Worm (Caenorhabditis elegans) whole organism, L4 larva: ENCODE data around the gene eas-1.

Source experiments
- D1046.2 ChIP-seq: fragments of 200-800 bp; sonication (Bioruptor generic); IDR thresholded peaks from 2 replicates; pipeline ENCODE4 v1.3.6; 2022; ENCODE audit warnings: missing genetic modification characterization, missing compliant biosample characterization
- F37D6.2 ChIP-seq: sonication (generic microtip); optimal IDR thresholded peaks from 2 replicates; lab custom pipeline; 2016; ENCODE audit warnings: mild to moderate bottlenecking, missing genetic modification characterization, missing compliant biosample characterization
- F44E2.7 ChIP-seq: fragments of 200-800 bp; sonication (Bioruptor generic); IDR thresholded peaks from 2 replicates; pipeline ENCODE4 v2.1.2; 2022; ENCODE audit warnings: missing genetic modification characterization, missing compliant biosample characterization
- T26A8.4 ChIP-seq: fragments of 200-800 bp; sonication (Bioruptor generic); IDR thresholded peaks from 2 replicates; pipeline ENCODE4 v1.3.6; 2022; ENCODE audit warnings: missing genetic modification characterization, missing compliant biosample characterization
- Y5F2A.4 ChIP-seq: fragments of 200-800 bp; sonication (Bioruptor generic); optimal IDR thresholded peaks from 2 replicates; lab custom pipeline; 2018; ENCODE audit warnings: mild to moderate bottlenecking, missing genetic modification characterization, missing compliant biosample characterization
- Y75B8A.6 ChIP-seq: fragments of 200-800 bp; sonication (Bioruptor generic); IDR thresholded peaks from 2 replicates; pipeline ENCODE4 v1.3.6; 2022; ENCODE audit warnings: missing genetic modification reagents, missing genetic modification characterization, missing compliant biosample characterization
- ceh-32 ChIP-seq: sonication (generic microtip); optimal IDR thresholded peaks from 2 replicates; lab custom pipeline; 2016; ENCODE audit warnings: mild to moderate bottlenecking, missing genetic modification characterization, missing compliant biosample characterization; ENCODE audit not compliant: poor library complexity
- cey-2 ChIP-seq: sonication (generic microtip); optimal IDR thresholded peaks from 3 replicates; lab custom pipeline; 2017; ENCODE audit warnings: missing genetic modification characterization, mild to moderate bottlenecking, missing compliant biosample characterization, antibody characterized with exemption, borderline replicate concordance; ENCODE audit not compliant: insufficient read depth
- ctbp-1 ChIP-seq: fragments of 200-800 bp; sonication (Bioruptor generic); IDR thresholded peaks from 2 replicates; pipeline ENCODE4 v1.3.6; 2022; ENCODE audit warnings: missing genetic modification reagents, missing genetic modification characterization, missing compliant biosample characterization
- daf-16 ChIP-seq, 3 experiments: sonication (generic microtip); optimal IDR thresholded peaks; 2 replicates each; lab custom pipeline; 2016 to 2017; ENCODE audit warnings: missing genetic modification characterization in 3 of 3, missing genetic modification reagents in 3 of 3, mild to moderate bottlenecking in 2 of 3, missing compliant biosample characterization in 2 of 3, missing biosample characterization in 1 of 3, moderate library complexity in 1 of 3
- daf-19 ChIP-seq: fragments of 200-800 bp; sonication (Bioruptor generic); conservative IDR thresholded peaks from 2 replicates; pipeline ENCODE4 v1.3.6; 2022; ENCODE audit warnings: missing genetic modification characterization, missing compliant biosample characterization
- dmd-6 ChIP-seq: fragments of 200-800 bp; sonication (Bioruptor generic); IDR thresholded peaks from 2 replicates; pipeline ENCODE4 v1.3.6; 2022; ENCODE audit warnings: missing genetic modification reagents, missing genetic modification characterization, missing compliant biosample characterization
- dmd-9 ChIP-seq: fragments of 200-800 bp; sonication (Bioruptor generic); IDR thresholded peaks from 2 replicates; pipeline ENCODE4 v1.3.6; 2022; ENCODE audit warnings: missing genetic modification reagents, missing genetic modification characterization, missing compliant biosample characterization
- dpl-1 ChIP-seq: fragments of 150-350 bp; optimal IDR thresholded peaks from 2 replicates; lab custom pipeline; 2014; ENCODE audit warnings: missing biosample characterization, missing genetic modification reagents, missing genetic modification characterization
- duxl-1 ChIP-seq: sonication (generic microtip); optimal IDR thresholded peaks from 2 replicates; lab custom pipeline; 2016; ENCODE audit warnings: mild to moderate bottlenecking, missing genetic modification characterization, moderate library complexity, missing compliant biosample characterization; ENCODE audit not compliant: poor library complexity
- dve-1 ChIP-seq: sonication (generic microtip); optimal IDR thresholded peaks from 2 replicates; lab custom pipeline; 2017; ENCODE audit warnings: antibody characterized with exemption, mild to moderate bottlenecking, missing genetic modification characterization, missing compliant biosample characterization; ENCODE audit not compliant: insufficient read depth
- egl-27 ChIP-seq: sonication (generic microtip); optimal IDR thresholded peaks from 3 replicates; lab custom pipeline; 2017; ENCODE audit warnings: missing biosample characterization, missing genetic modification reagents, missing genetic modification characterization
- fkh-10 ChIP-seq: fragments of 150-350 bp; optimal IDR thresholded peaks from 2 replicates; lab custom pipeline; 2014; ENCODE audit warnings: missing biosample characterization, missing genetic modification reagents, missing genetic modification characterization
- fos-1 ChIP-seq: fragments of 150-350 bp; optimal IDR thresholded peaks from 2 replicates; lab custom pipeline; 2014; ENCODE audit warnings: missing biosample characterization, missing genetic modification characterization
- gei-8 ChIP-seq: fragments of 200-800 bp; sonication (Bioruptor generic); optimal IDR thresholded peaks from 2 replicates; lab custom pipeline; 2018; ENCODE audit warnings: mild to moderate bottlenecking, missing genetic modification characterization, missing compliant biosample characterization
- hlh-11 ChIP-seq: fragments of 200-800 bp; sonication (Bioruptor generic); optimal IDR thresholded peaks from 2 replicates; lab custom pipeline; 2018; ENCODE audit warnings: mild to moderate bottlenecking, missing genetic modification characterization, missing compliant biosample characterization
- hlh-30 ChIP-seq: sonication (generic microtip); optimal IDR thresholded peaks from 2 replicates; lab custom pipeline; 2017; ENCODE audit warnings: antibody characterized with exemption, mild to moderate bottlenecking, missing genetic modification characterization, missing compliant biosample characterization; ENCODE audit not compliant: insufficient read depth
- hmg-1.1 ChIP-seq: fragments of 200-800 bp; sonication (Bioruptor generic); IDR thresholded peaks from 2 replicates; pipeline ENCODE4 v1.3.6; 2022; ENCODE audit warnings: missing genetic modification reagents, missing genetic modification characterization, missing compliant biosample characterization
- jun-1 ChIP-seq: fragments of 150-350 bp; optimal IDR thresholded peaks from 2 replicates; lab custom pipeline; 2014; ENCODE audit warnings: missing biosample characterization, missing genetic modification reagents, missing genetic modification characterization
- lim-7 ChIP-seq: fragments of 200-800 bp; sonication (Bioruptor generic); IDR thresholded peaks from 2 replicates; pipeline ENCODE4 v1.3.6; 2022; ENCODE audit warnings: missing genetic modification characterization, missing compliant biosample characterization
- lin-38 ChIP-seq: fragments of 200-800 bp; sonication (Bioruptor generic); IDR thresholded peaks from 2 replicates; pipeline ENCODE4 v1.3.6; 2022; ENCODE audit warnings: missing genetic modification reagents, missing genetic modification characterization, missing compliant biosample characterization
- lin-39 ChIP-seq: fragments of 150-350 bp; optimal IDR thresholded peaks from 2 replicates; lab custom pipeline; 2014; ENCODE audit warnings: missing biosample characterization, missing genetic modification reagents, missing genetic modification characterization
- lsy-2 ChIP-seq, 2 experiments: fragments of 150-350 bp in 1 of 2; sonication (generic microtip) in 1 of 2; optimal IDR thresholded peaks; 2 replicates each; lab custom pipeline; 2014 to 2017; ENCODE audit warnings: missing biosample characterization in 2 of 2, missing genetic modification characterization in 2 of 2
- madf-9 ChIP-seq: fragments of 200-800 bp; sonication (Bioruptor generic); conservative IDR thresholded peaks from 2 replicates; pipeline ENCODE4 v1.3.6; 2022; ENCODE audit warnings: missing genetic modification reagents, missing genetic modification characterization, missing compliant biosample characterization
- mdl-1 ChIP-seq, 2 experiments: fragments of 150-350 bp in 1 of 2; sonication (generic microtip) in 1 of 2; optimal IDR thresholded peaks; 2 replicates each; lab custom pipeline; 2014 to 2017; ENCODE audit warnings: missing biosample characterization in 2 of 2, missing genetic modification characterization in 2 of 2
- mep-1 ChIP-seq: fragments of 150-350 bp; sonication (generic microtip); optimal IDR thresholded peaks from 3 replicates; lab custom pipeline; 2014; ENCODE audit warnings: missing biosample characterization, missing genetic modification characterization
- mes-2 ChIP-seq: sonication (generic microtip); optimal IDR thresholded peaks from 2 replicates; lab custom pipeline; 2016; ENCODE audit warnings: missing genotype, mild to moderate bottlenecking, missing genetic modification characterization, missing compliant biosample characterization; ENCODE audit not compliant: poor library complexity, severe bottlenecking
- mxl-3 ChIP-seq: fragments of 200-800 bp; sonication (Bioruptor generic); optimal IDR thresholded peaks from 2 replicates; lab custom pipeline; 2018; ENCODE audit warnings: mild to moderate bottlenecking, missing genetic modification characterization, missing compliant biosample characterization
- nhr-25 ChIP-seq: sonication (generic microtip); optimal IDR thresholded peaks from 2 replicates; lab custom pipeline; 2017; ENCODE audit warnings: missing genetic modification characterization, mild to moderate bottlenecking, missing compliant biosample characterization, antibody characterized with exemption, moderate library complexity, borderline replicate concordance; ENCODE audit not compliant: insufficient read depth
- nhr-28 ChIP-seq: fragments of 150-350 bp; optimal IDR thresholded peaks from 2 replicates; lab custom pipeline; 2014; ENCODE audit warnings: missing biosample characterization, missing genetic modification characterization
- nhr-42 ChIP-seq: fragments of 200-800 bp; sonication (Bioruptor generic); IDR thresholded peaks from 2 replicates; pipeline ENCODE4 v1.3.6; 2022; ENCODE audit warnings: missing genetic modification characterization, missing compliant biosample characterization
- nhr-48 ChIP-seq: sonication (generic microtip); optimal IDR thresholded peaks from 2 replicates; lab custom pipeline; 2016; ENCODE audit warnings: mild to moderate bottlenecking, missing genetic modification characterization, missing compliant biosample characterization
- nhr-76 ChIP-seq: fragments of 150-350 bp; optimal IDR thresholded peaks from 2 replicates; lab custom pipeline; 2014; ENCODE audit warnings: missing biosample characterization, missing genetic modification characterization
- pqm-1 ChIP-seq: sonication (generic microtip); optimal IDR thresholded peaks from 2 replicates; lab custom pipeline; 2017; ENCODE audit warnings: missing biosample characterization, missing genetic modification characterization
- saeg-2 ChIP-seq: fragments of 200-800 bp; sonication (Bioruptor generic); IDR thresholded peaks from 2 replicates; pipeline ENCODE4 v1.3.6; 2022; ENCODE audit warnings: missing genetic modification reagents, missing genetic modification characterization, missing compliant biosample characterization
- spr-3 ChIP-seq: fragments of 200-800 bp; sonication (Bioruptor generic); optimal IDR thresholded peaks from 2 replicates; lab custom pipeline; 2018; ENCODE audit warnings: mild to moderate bottlenecking, missing genetic modification characterization, missing compliant biosample characterization
- unc-62 ChIP-seq, 3 experiments: fragments of 150-350 bp in 1 of 3; sonication (generic microtip); optimal IDR thresholded peaks in 2 of 3; peaks in 1 of 3; 1 replicate in 1 of 3; 2 replicates in 2 of 3; lab custom pipeline; 2014 to 2017; ENCODE audit warnings: missing biosample characterization in 3 of 3, missing genetic modification characterization in 3 of 3, missing genetic modification reagents in 3 of 3, missing genotype in 1 of 3
- zfp-3 ChIP-seq: fragments of 200-800 bp; sonication (Bioruptor generic); conservative IDR thresholded peaks from 2 replicates; pipeline ENCODE4 v1.3.6; 2022; ENCODE audit warnings: missing genetic modification reagents, missing genetic modification characterization, missing compliant biosample characterization
- zip-2 ChIP-seq: fragments of 150-350 bp; optimal IDR thresholded peaks from 2 replicates; lab custom pipeline; 2014; ENCODE audit warnings: missing biosample characterization, missing genetic modification characterization
- ztf-7 ChIP-seq: fragments of 150-350 bp; optimal IDR thresholded peaks from 2 replicates; lab custom pipeline; 2014; ENCODE audit warnings: missing biosample characterization, missing genetic modification characterization

The eas-1 gene

ce11 chrII:4710120-4710519 lies 30.1 kb upstream of the eas-1 start, which contains the start of gene tag-151 (continued):
- TF ChIP-seq daf-19 (GFP tag; lab: Robert Waterston, UW): no peak
- TF ChIP-seq zip-2 (tag; lab: Kevin White, UChicago): peak; percentile 54
- TF ChIP-seq saeg-2 (GFP tag; lab: Robert Waterston, UW): 0 out of 2 replicates have a peak, but pooled peaks have one; percentile 25
- no peak for TF ChIP-seq mes-2 (tag; lab: Kevin White, UChicago)

ce11 chrII:4710813-4711212 lies 29.4 kb upstream of the eas-1 start:
- no peak for TF ChIP-seq nhr-48
- peak in 1 of 2 experiments; percentile 96 for TF ChIP-seq unc-62 (GFP tag; optimal IDR thresholded peaks at IDR 0.05 in 1 of 2; lab: Kevin White, UChicago)
- TF ChIP-seq unc-62 (tag; optimal IDR thresholded peaks at IDR 0.05; lab: Kevin White, UChicago): no peak
- TF ChIP-seq fkh-10 (GFP tag; lab: Kevin White, UChicago): no peak

DNA sequence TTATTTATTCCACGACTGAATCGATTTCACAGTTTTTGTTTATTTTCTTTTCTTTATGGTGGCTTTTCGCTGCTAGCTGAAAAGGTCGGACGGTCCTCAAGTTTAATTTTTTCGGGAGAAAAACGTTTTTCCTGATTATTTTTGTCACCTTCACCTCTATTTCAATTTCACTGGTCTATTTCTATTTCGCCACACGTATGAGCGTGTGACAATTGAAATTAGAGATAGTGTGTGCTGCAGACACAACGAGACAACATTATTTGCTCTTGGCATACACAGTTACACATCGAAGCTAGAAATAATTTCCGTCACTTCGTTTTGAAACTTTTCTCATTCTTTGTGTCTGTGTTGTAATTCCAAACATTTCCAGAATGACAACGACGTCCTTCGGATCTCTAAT lies 24.5 kb upstream of the eas-1 start, which contains the start of gene F41C3.8:
F41C3.8 (plus strand) TSS at position 371 of the 400 bp plus-strand sequence.
- TF ChIP-seq mes-2 (tag; lab: Kevin White, UChicago): no peak
- no peak for TF ChIP-seq lsy-2 (tag; optimal IDR thresholded peaks at IDR 0.05; lab: Kevin White, UChicago)
- TF ChIP-seq ztf-7 (tag; lab: Kevin White, UChicago): no peak
- TF ChIP-seq lim-7 (GFP tag; lab: Robert Waterston, UW): no peak
- TF ChIP-seq nhr-76: no peak
- TF ChIP-seq spr-3 (GFP tag; lab: Kevin White, UChicago): no peak
- TF ChIP-seq fos-1: no peak
- peak; percentile 80 for TF ChIP-seq nhr-28 (tag; lab: Kevin White, UChicago)
- TF ChIP-seq dmd-9 (GFP tag; lab: Robert Waterston, UW): no peak
- no peak for TF ChIP-seq zfp-3 (GFP tag; lab: Robert Waterston, UW)
- no peak for TF ChIP-seq hmg-1.1 (GFP tag; lab: Robert Waterston, UW)
- no peak for TF ChIP-seq gei-8 (GFP tag; lab: Kevin White, UChicago)
- TF ChIP-seq Y75B8A.6 (GFP tag; lab: Robert Waterston, UW): no peak
- no peak for TF ChIP-seq nhr-25 (tag; lab: Kevin White, UChicago)
- TF ChIP-seq ctbp-1: no peak
- peak; percentile 42; the same call in 1 of the 2 replicates for TF ChIP-seq dmd-6 (GFP tag; lab: Robert Waterston, UW)
- TF ChIP-seq daf-16 (GFP tag; optimal IDR thresholded peaks at IDR 0.05; lab: Kevin White, UChicago): no peak
- peak; percentile 27 for TF ChIP-seq daf-16 (tag; optimal IDR thresholded peaks at IDR 0.05; lab: Kevin White, UChicago)
- no peak for TF ChIP-seq mep-1 (tag; lab: Kevin White, UChicago)
- no peak for TF ChIP-seq mxl-3 (GFP tag; lab: Kevin White, UChicago)
- TF ChIP-seq dpl-1 (GFP tag; lab: Kevin White, UChicago): no peak
- peak; percentile 20 for TF ChIP-seq hlh-11 (tag; lab: Kevin White, UChicago)
- TF ChIP-seq mdl-1 (tag; optimal IDR thresholded peaks at IDR 0.05; lab: Kevin White, UChicago): no peak
- TF ChIP-seq egl-27 (tag; lab: Kevin White, UChicago): no peak
- TF ChIP-seq cey-2 (tag; lab: Kevin White, UChicago): no peak
- TF ChIP-seq hlh-30 (tag; lab: Kevin White, UChicago): peak; percentile 30
- no peak for TF ChIP-seq duxl-1 (tag; lab: Kevin White, UChicago)
- TF ChIP-seq F37D6.2 (tag; lab: Kevin White, UChicago): no peak
- TF ChIP-seq T26A8.4: no peak
- TF ChIP-seq lin-38 (GFP tag; lab: Robert Waterston, UW): no peak
- TF ChIP-seq pqm-1 (tag; lab: Kevin White, UChicago): peak; percentile 75
- TF ChIP-seq D1046.2: no peak
- TF ChIP-seq madf-9 (GFP tag; lab: Robert Waterston, UW): no peak
- no peak for TF ChIP-seq ceh-32 (tag; lab: Kevin White, UChicago)
- TF ChIP-seq Y5F2A.4 (GFP tag; lab: Kevin White, UChicago): no peak
- no peak for TF ChIP-seq F44E2.7
- TF ChIP-seq lin-39 (tag; lab: Kevin White, UChicago): no peak
- TF ChIP-seq jun-1 (tag; lab: Kevin White, UChicago): no peak
- no peak for TF ChIP-seq nhr-42 (GFP tag; lab: Robert Waterston, UW)
- TF ChIP-seq dve-1 (tag; lab: Kevin White, UChicago): peak; percentile 13
